Fruit fly (Drosophila melanogaster): ENCODE data around the gene yem.
A peak's percentile ranks its signal among the peaks of the same experiment; 100 is the strongest.

The yem gene

dm6 chr3R:29074001-29074609 lies 48.6 kb downstream of the yem start (continued):
- TF ChIP-seq CG7987 (GFP tag; optimal IDR thresholded peaks at IDR 0.05) = no peak
- no peak for TF ChIP-seq CoRest (tag; optimal IDR thresholded peaks at IDR 0.05)
- TF ChIP-seq Gsc (GFP tag; IDR thresholded peaks at IDR 0.05) = no peak
- no peak for TF ChIP-seq phol (tag; optimal IDR thresholded peaks at IDR 0.05)
- TF ChIP-seq CG17186 (GFP tag; optimal IDR thresholded peaks at IDR 0.05) = no peak
- no peak for TF ChIP-seq CG8290 (GFP tag; optimal IDR thresholded peaks at IDR 0.05)
- peak in 1 of 2 experiments; percentile 38 for TF ChIP-seq CG8290 (tag; optimal IDR thresholded peaks at IDR 0.05)
- TF ChIP-seq CG3407 (GFP tag; optimal IDR thresholded peaks at IDR 0.05) = no peak
- no peak for TF ChIP-seq Doc2 (GFP tag; IDR thresholded peaks at IDR 0.05)
- no peak for TF ChIP-seq Bteb2 (GFP tag; optimal IDR thresholded peaks at IDR 0.05)
- TF ChIP-seq cato (GFP tag; optimal IDR thresholded peaks at IDR 0.05; ENCODE audit: borderline replicate concordance) = no peak
- no peak for TF ChIP-seq corto (GFP tag; optimal IDR thresholded peaks at IDR 0.05)
- TF ChIP-seq E2f2 (GFP tag; IDR thresholded peaks at IDR 0.05) = no peak
- no peak for TF ChIP-seq CG10959 (GFP tag; IDR thresholded peaks at IDR 0.05)
- TF ChIP-seq en (GFP tag; optimal IDR thresholded peaks at IDR 0.05) = no peak
- no peak for TF ChIP-seq slou (GFP tag; optimal IDR thresholded peaks at IDR 0.05)
- peak; percentile 2 for TF ChIP-seq CG5180 (GFP tag; optimal IDR thresholded peaks at IDR 0.05)
- no peak for TF ChIP-seq CG4282 (GFP tag; optimal IDR thresholded peaks at IDR 0.05)
- TF ChIP-seq Ets65A (GFP tag) = peak; percentile 49
- no peak for TF ChIP-seq fd102C (GFP tag; optimal IDR thresholded peaks at IDR 0.05)
- TF ChIP-seq HmgZ (tag; optimal IDR thresholded peaks at IDR 0.05) = no peak
- no peak for TF ChIP-seq Hmx (GFP tag; optimal IDR thresholded peaks at IDR 0.05)
- no peak for TF ChIP-seq Spps (tag; optimal IDR thresholded peaks at IDR 0.05)
- peak; percentile 96 for TF ChIP-seq bigmax (GFP tag; optimal IDR thresholded peaks at IDR 0.05)
- TF ChIP-seq CG10321 (GFP tag; IDR thresholded peaks at IDR 0.05) = peak; percentile 41; the same call in 1 of the 2 replicates
- TF ChIP-seq Lpt (GFP tag; optimal IDR thresholded peaks at IDR 0.05) = no peak
- no peak for TF ChIP-seq so (GFP tag; IDR thresholded peaks at IDR 0.05)
- no peak for TF ChIP-seq Elba2 (GFP tag; optimal IDR thresholded peaks at IDR 0.05)
- TF ChIP-seq CG12769 (tag; optimal IDR thresholded peaks at IDR 0.05) = peak; percentile 78
- no peak for TF ChIP-seq CG3838 (GFP tag; optimal IDR thresholded peaks at IDR 0.05)
- no peak for TF ChIP-seq hth (optimal IDR thresholded peaks at IDR 0.05)
- TF ChIP-seq sens-2 (GFP tag; IDR thresholded peaks at IDR 0.05) = no peak
- no peak for TF ChIP-seq pb (GFP tag; optimal IDR thresholded peaks at IDR 0.05)
- TF ChIP-seq jing (GFP tag; optimal IDR thresholded peaks at IDR 0.05) = no peak
- TF ChIP-seq MTF-1 (GFP tag; optimal IDR thresholded peaks at IDR 0.05; ENCODE audit: borderline replicate concordance) = peak; percentile 0
- no peak for TF ChIP-seq jumu (GFP tag; optimal IDR thresholded peaks at IDR 0.05)
- TF ChIP-seq btn (GFP tag; optimal IDR thresholded peaks at IDR 0.05) = no peak
- peak; percentile 35 for TF ChIP-seq twi (tag; optimal IDR thresholded peaks at IDR 0.05)
- no peak for TF ChIP-seq Bdp1 (GFP tag; optimal IDR thresholded peaks at IDR 0.05)
- no peak for TF ChIP-seq CG17829 (tag; optimal IDR thresholded peaks at IDR 0.05)
- no peak for TF ChIP-seq hkb (optimal IDR thresholded peaks at IDR 0.05)
- TF ChIP-seq hkb (GFP tag; IDR thresholded peaks at IDR 0.05) = no peak
- peak; percentile 14; the same call in 1 of the 2 replicates for TF ChIP-seq rib (GFP tag; IDR thresholded peaks at IDR 0.05)
- no peak for TF ChIP-seq CG6854 (GFP tag; optimal IDR thresholded peaks at IDR 0.05)
- peak; percentile 55 for TF ChIP-seq CrebB (tag; optimal IDR thresholded peaks at IDR 0.05)
- TF ChIP-seq CG15073 (GFP tag; optimal IDR thresholded peaks at IDR 0.05) = no peak
- TF ChIP-seq CG6175 (GFP tag; IDR thresholded peaks at IDR 0.05) = no peak
- no peak for TF ChIP-seq Ravus (GFP tag; IDR thresholded peaks at IDR 0.05)
- no peak for TF ChIP-seq toy (GFP tag; IDR thresholded peaks at IDR 0.05)
- TF ChIP-seq ab (GFP tag; optimal IDR thresholded peaks at IDR 0.05) = no peak
- no peak for TF ChIP-seq crp (GFP tag; optimal IDR thresholded peaks at IDR 0.05)
- TF ChIP-seq GATAe (GFP tag; conservative IDR thresholded peaks at IDR 0.05) = no peak
- peak; percentile 49 for TF ChIP-seq CG13894 (tag; optimal IDR thresholded peaks at IDR 0.05)

Measured in whole organism, embryonic.